Fruit fly (Drosophila melanogaster) whole organism, embryonic: ENCODE data around the gene CG32537.

Experiments used
- Atf3 ChIP-seq: fragments of 200-800 bp; sonication (Bioruptor generic); optimal IDR thresholded peaks from 3 replicates; lab custom pipeline; 2016; ENCODE audit warnings: missing biosample characterization, missing genetic modification characterization
- Atf6 ChIP-seq: fragments of 200-800 bp; sonication (Bioruptor generic); IDR thresholded peaks from 2 replicates; pipeline ENCODE4 v1.3.6; 2022; ENCODE audit warnings: missing biosample characterization, missing genetic modification characterization
- B-H1 ChIP-seq: fragments of 200-800 bp; sonication (Bioruptor generic); IDR thresholded peaks from 3 replicates; pipeline ENCODE4 v1.3.6; 2022; ENCODE audit warnings: missing biosample characterization, missing genetic modification characterization
- Bgb ChIP-seq: fragments of 200-800 bp; sonication (Bioruptor generic); IDR thresholded peaks from 2 replicates; pipeline ENCODE4 v1.3.6; 2022; ENCODE audit warnings: missing biosample characterization, missing genetic modification characterization; ENCODE audit not compliant: partially characterized antibody
- Blimp-1 ChIP-seq: fragments of 200-800 bp; sonication (Bioruptor generic); optimal IDR thresholded peaks from 3 replicates; lab custom pipeline; 2018; ENCODE audit warnings: missing biosample characterization, missing genetic modification characterization, mild to moderate bottlenecking, moderate library complexity, missing genetic modification reagents
- CG10209 ChIP-seq: fragments of 200-800 bp; sonication (Bioruptor generic); optimal IDR thresholded peaks from 3 replicates; lab custom pipeline; 2017; ENCODE audit warnings: missing biosample characterization, mild to moderate bottlenecking, missing genetic modification characterization, missing genetic modification reagents
- CG1233 ChIP-seq: fragments of 200-800 bp; sonication (Bioruptor generic); optimal IDR thresholded peaks from 4 replicates; lab custom pipeline; 2018; ENCODE audit warnings: missing biosample characterization, mild to moderate bottlenecking, missing genetic modification characterization
- CG13287 ChIP-seq: fragments of 200-800 bp; sonication (Bioruptor generic); IDR thresholded peaks from 2 replicates; pipeline ENCODE4 v1.3.6; 2022; ENCODE audit warnings: missing biosample characterization, missing genetic modification characterization; ENCODE audit not compliant: partially characterized antibody
- CG13296 ChIP-seq: fragments of 200-800 bp; sonication (Bioruptor generic); optimal IDR thresholded peaks from 3 replicates; lab custom pipeline; 2018; ENCODE audit warnings: missing biosample characterization, mild to moderate bottlenecking, missing genetic modification characterization
- CG15479 ChIP-seq: fragments of 200-800 bp; sonication (Bioruptor generic); optimal IDR thresholded peaks from 3 replicates; lab custom pipeline; 2019; ENCODE audit warnings: missing biosample characterization, mild to moderate bottlenecking, missing genetic modification characterization, moderate library complexity
- CG1603 ChIP-seq: fragments of 200-800 bp; sonication (Bioruptor generic); optimal IDR thresholded peaks from 2 replicates; lab custom pipeline; 2019; ENCODE audit warnings: missing biosample characterization, mild to moderate bottlenecking, missing genetic modification characterization, moderate library complexity
- CG16863 ChIP-seq: fragments of 200-800 bp; sonication (Bioruptor generic); optimal IDR thresholded peaks from 3 replicates; lab custom pipeline; 2016; ENCODE audit warnings: missing biosample characterization, missing genetic modification characterization
- CG2875 ChIP-seq: fragments of 200-800 bp; sonication (Bioruptor generic); optimal IDR thresholded peaks from 2 replicates; lab custom pipeline; 2017; ENCODE audit warnings: missing biosample characterization, mild to moderate bottlenecking, missing genetic modification characterization, missing genetic modification reagents
- CG3065 ChIP-seq: fragments of 200-800 bp; sonication (Bioruptor generic); optimal IDR thresholded peaks from 2 replicates; lab custom pipeline; 2016; ENCODE audit warnings: missing biosample characterization, missing genetic modification characterization
- CG31388 ChIP-seq: fragments of 200-800 bp; sonication (Bioruptor generic); optimal IDR thresholded peaks from 2 replicates; lab custom pipeline; 2016; ENCODE audit warnings: missing biosample characterization, missing genetic modification characterization
- CG34376 ChIP-seq: fragments of 200-800 bp; sonication (Bioruptor generic); optimal IDR thresholded peaks from 2 replicates; lab custom pipeline; 2018; ENCODE audit warnings: missing biosample characterization, mild to moderate bottlenecking, missing genetic modification characterization
- CG4282 ChIP-seq: fragments of 200-800 bp; sonication (Bioruptor generic); optimal IDR thresholded peaks from 2 replicates; lab custom pipeline; 2016; ENCODE audit warnings: missing biosample characterization, missing genetic modification characterization
- CG4424 ChIP-seq: fragments of 200-800 bp; sonication (Bioruptor generic); optimal IDR thresholded peaks from 3 replicates; lab custom pipeline; 2016; ENCODE audit warnings: missing biosample characterization, missing genetic modification characterization
- CG4617 ChIP-seq: fragments of 200-800 bp; sonication (Bioruptor generic); optimal IDR thresholded peaks from 3 replicates; lab custom pipeline; 2016; ENCODE audit warnings: missing biosample characterization, missing genetic modification characterization, borderline replicate concordance
- CG6683 ChIP-seq: fragments of 200-800 bp; sonication (Bioruptor generic); optimal IDR thresholded peaks from 2 replicates; lab custom pipeline; 2017; ENCODE audit warnings: missing biosample characterization, mild to moderate bottlenecking, missing genetic modification characterization, missing genetic modification reagents
- CG6854 ChIP-seq: fragments of 200-800 bp; sonication (Bioruptor generic); optimal IDR thresholded peaks from 3 replicates; lab custom pipeline; 2017; ENCODE audit warnings: missing biosample characterization, mild to moderate bottlenecking, missing genetic modification characterization
- CG7271 ChIP-seq: fragments of 200-800 bp; sonication (Bioruptor generic); optimal IDR thresholded peaks from 2 replicates; lab custom pipeline; 2018; ENCODE audit warnings: missing biosample characterization, mild to moderate bottlenecking, missing genetic modification characterization, moderate library complexity
- CG7372 ChIP-seq: fragments of 200-800 bp; sonication (Bioruptor generic); IDR thresholded peaks from 2 replicates; pipeline ENCODE4 v1.3.6; 2022; ENCODE audit warnings: missing biosample characterization, missing genetic modification characterization
- CG8478 ChIP-seq: fragments of >200 bp; optimal IDR thresholded peaks from 2 replicates; lab custom pipeline; 2018
- CG9437 ChIP-seq: fragments of 200-800 bp; sonication (Bioruptor generic); optimal IDR thresholded peaks from 2 replicates; lab custom pipeline; 2018; ENCODE audit warnings: missing biosample characterization, mild to moderate bottlenecking, missing genetic modification characterization
- Camta ChIP-seq: fragments of 200-800 bp; sonication (Bioruptor generic); optimal IDR thresholded peaks from 2 replicates; lab custom pipeline; 2016; ENCODE audit warnings: missing biosample characterization, missing genetic modification characterization
- D19A ChIP-seq: fragments of 200-800 bp; optimal IDR thresholded peaks from 3 replicates; lab custom pipeline; 2019; ENCODE audit warnings: missing biosample characterization, mild to moderate bottlenecking, missing genetic modification characterization, moderate library complexity
- Dip3 ChIP-seq: fragments of 200-800 bp; sonication (Bioruptor generic); optimal IDR thresholded peaks from 3 replicates; lab custom pipeline; 2016; ENCODE audit warnings: missing biosample characterization, missing genetic modification characterization
- Drgx ChIP-seq: fragments of 200-800 bp; sonication (Bioruptor generic); IDR thresholded peaks from 2 replicates; pipeline ENCODE4 v1.3.6; 2022; ENCODE audit warnings: missing biosample characterization, missing genetic modification characterization
- Elba2 ChIP-seq: fragments of 200-800 bp; sonication (Bioruptor generic); optimal IDR thresholded peaks from 3 replicates; lab custom pipeline; 2016; ENCODE audit warnings: missing biosample characterization, missing genetic modification characterization
- HHEX ChIP-seq: fragments of 200-800 bp; sonication (Bioruptor generic); optimal IDR thresholded peaks from 3 replicates; lab custom pipeline; 2017; ENCODE audit warnings: missing biosample characterization, mild to moderate bottlenecking, missing genetic modification characterization, missing genetic modification reagents
- HLH3B ChIP-seq: fragments of 200-800 bp; sonication (Bioruptor generic); IDR thresholded peaks from 2 replicates; pipeline ENCODE4 v1.3.6; 2022; ENCODE audit warnings: missing biosample characterization, missing genetic modification characterization
- HLH4C ChIP-seq: fragments of 200-800 bp; sonication (Bioruptor generic); IDR thresholded peaks from 3 replicates; pipeline ENCODE4 v1.3.6; 2022; ENCODE audit warnings: missing biosample characterization, missing genetic modification characterization; ENCODE audit not compliant: partially characterized antibody
- Hr39 ChIP-seq: fragments of >200 bp; optimal IDR thresholded peaks from 2 replicates; lab custom pipeline; 2017
- MESR4 ChIP-seq: fragments of 200-800 bp; sonication (Bioruptor generic); optimal IDR thresholded peaks from 2 replicates; lab custom pipeline; 2018; ENCODE audit warnings: missing biosample characterization, mild to moderate bottlenecking, missing genetic modification characterization, moderate library complexity
- Mad ChIP-seq: fragments of 200-800 bp; sonication (Bioruptor generic); optimal IDR thresholded peaks from 2 replicates; lab custom pipeline; 2016; ENCODE audit warnings: missing biosample characterization, missing genetic modification characterization
- ap ChIP-seq: fragments of 200-800 bp; sonication (Bioruptor generic); IDR thresholded peaks from 2 replicates; pipeline ENCODE4 v1.3.6; 2022; ENCODE audit warnings: missing biosample characterization, missing genetic modification characterization
- ara ChIP-seq: fragments of 200-800 bp; sonication (Bioruptor generic); IDR thresholded peaks from 2 replicates; pipeline ENCODE4 v1.3.6; 2022; ENCODE audit warnings: missing biosample characterization, missing genetic modification characterization
- cad ChIP-seq: fragments of >200 bp; optimal IDR thresholded peaks from 2 replicates; lab custom pipeline; 2017; ENCODE audit warnings: missing biosample characterization, missing genetic modification characterization
- cg ChIP-seq: fragments of 200-800 bp; sonication (Bioruptor generic); optimal IDR thresholded peaks from 3 replicates; lab custom pipeline; 2019; ENCODE audit warnings: missing biosample characterization, mild to moderate bottlenecking, missing genetic modification characterization, moderate library complexity
- dan ChIP-seq: fragments of 200-800 bp; sonication (Bioruptor generic); IDR thresholded peaks from 2 replicates; pipeline ENCODE4 v1.3.6; 2022; ENCODE audit warnings: missing biosample characterization, missing genetic modification characterization
- eyg ChIP-seq: fragments of 200-800 bp; sonication (Bioruptor generic); optimal IDR thresholded peaks from 3 replicates; lab custom pipeline; 2016; ENCODE audit warnings: missing biosample characterization, missing genetic modification characterization
- jumu ChIP-seq: fragments of 200-800 bp; sonication (Bioruptor generic); optimal IDR thresholded peaks from 3 replicates; lab custom pipeline; 2016; ENCODE audit warnings: missing biosample characterization, missing genetic modification characterization
- klu ChIP-seq: fragments of 200-800 bp; sonication (Bioruptor generic); IDR thresholded peaks from 2 replicates; pipeline ENCODE4 v1.3.6; 2022; ENCODE audit warnings: missing biosample characterization, missing genetic modification characterization
- lmd ChIP-seq: fragments of 200-800 bp; sonication (Bioruptor generic); IDR thresholded peaks from 2 replicates; pipeline ENCODE4 v1.3.6; 2022; ENCODE audit warnings: missing biosample characterization, missing genetic modification characterization
- nau ChIP-seq: fragments of 200-800 bp; sonication (Bioruptor generic); optimal IDR thresholded peaks from 3 replicates; lab custom pipeline; 2017; ENCODE audit warnings: missing biosample characterization, mild to moderate bottlenecking, missing genetic modification characterization, missing genetic modification reagents
- pum ChIP-seq: fragments of 200-800 bp; sonication (Bioruptor generic); optimal IDR thresholded peaks from 2 replicates; lab custom pipeline; 2016; ENCODE audit warnings: missing biosample characterization, missing genetic modification characterization
- sima ChIP-seq: fragments of 200-800 bp; sonication (Bioruptor generic); optimal IDR thresholded peaks from 2 replicates; lab custom pipeline; 2016; ENCODE audit warnings: missing biosample characterization, missing genetic modification characterization
- sob ChIP-seq: fragments of 200-800 bp; sonication (Bioruptor generic); IDR thresholded peaks from 2 replicates; pipeline ENCODE4 v1.3.6; 2022; ENCODE audit warnings: missing biosample characterization, missing genetic modification characterization
- vnd ChIP-seq: fragments of 200-800 bp; sonication (Bioruptor generic); IDR thresholded peaks from 3 replicates; pipeline ENCODE4 v1.3.6; 2022; ENCODE audit warnings: missing biosample characterization, missing genetic modification characterization; ENCODE audit not compliant: partially characterized antibody
- zfh2 ChIP-seq: fragments of 200-800 bp; sonication (Bioruptor generic); optimal IDR thresholded peaks from 2 replicates; lab custom pipeline; 2016; ENCODE audit warnings: missing biosample characterization, missing genetic modification characterization

CG32537 gene

DNA sequence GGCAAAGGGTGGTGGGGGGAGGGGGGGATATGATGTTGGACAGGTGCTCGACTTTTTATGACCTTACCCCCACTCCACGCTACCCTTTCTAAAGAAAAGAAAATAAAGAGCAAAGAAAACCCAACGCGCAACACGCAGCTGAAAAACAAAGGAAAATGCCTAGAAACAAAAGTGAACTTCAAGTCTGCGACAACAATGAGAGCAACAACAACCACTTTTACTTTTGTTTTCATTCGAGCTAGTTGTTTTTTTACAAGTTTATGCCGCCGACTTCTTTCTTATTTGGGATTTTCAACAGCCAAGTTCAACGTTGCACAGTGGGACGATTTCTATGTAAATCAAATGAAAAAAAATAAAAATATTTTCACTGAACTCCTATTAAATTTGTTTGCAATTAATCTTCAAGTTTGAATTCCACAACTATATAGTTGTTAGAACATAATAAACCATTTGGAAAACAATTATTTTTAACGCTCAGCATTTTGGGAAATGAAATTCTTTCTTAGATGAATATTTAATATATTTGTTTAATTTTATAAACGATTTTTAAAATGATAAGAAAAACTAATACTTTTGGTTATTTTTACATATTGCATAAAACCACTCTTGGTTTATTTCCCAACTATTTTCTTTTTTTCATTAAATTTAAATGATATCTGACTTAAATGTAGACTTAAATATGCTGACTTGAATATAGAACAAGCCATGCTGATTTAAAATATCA is 51.6 kb downstream of the CG32537 start (continued):
- TF ChIP-seq MESR4 (no peak), ara (GFP tag; lab: Robert Waterston, UW) (no peak), Atf3 (GFP tag; lab: Kevin White, UChicago) (no peak), CG13287 (GFP tag; lab: Robert Waterston, UW) (no peak), Elba2 (no peak), Camta (GFP tag; lab: Kevin White, UChicago) (no peak), ap (GFP tag; lab: Robert Waterston, UW) (no peak), CG8478 (lab: Kevin White, UChicago) (no peak), D19A (tag; lab: Kevin White, UChicago) (peak; percentile 43), sima (GFP tag; lab: Kevin White, UChicago) (no peak), lmd (no peak), pum (GFP tag; lab: Kevin White, UChicago) (no peak), CG10209 (GFP tag; lab: Kevin White, UChicago) (peak; percentile 34), cad (GFP tag; lab: Kevin White, UChicago) (no peak), CG4617 (GFP tag; lab: Kevin White, UChicago) (no peak), Dip3 (GFP tag; lab: Kevin White, UChicago) (no peak), zfh2 (GFP tag; lab: Kevin White, UChicago) (no peak), CG16863 (GFP tag; lab: Kevin White, UChicago) (no peak), CG3065 (GFP tag; lab: Kevin White, UChicago) (no peak), B-H1 (GFP tag; lab: Robert Waterston, UW) (no peak), jumu (GFP tag; lab: Kevin White, UChicago) (no peak), CG6683 (GFP tag; lab: Kevin White, UChicago) (no peak), HLH3B (GFP tag; lab: Robert Waterston, UW) (no peak), HHEX (GFP tag; lab: Kevin White, UChicago) (no peak), CG7372 (no peak), Mad (GFP tag; lab: Kevin White, UChicago) (no peak), CG13296 (GFP tag; lab: Kevin White, UChicago) (no peak), nau (no peak), CG4424 (peak; percentile 56), vnd (GFP tag; lab: Robert Waterston, UW) (no peak), dan (no peak), CG4282 (GFP tag; lab: Kevin White, UChicago) (no peak), Blimp-1 (GFP tag; lab: Kevin White, UChicago) (peak; percentile 91), CG1233 (GFP tag; lab: Kevin White, UChicago) (no peak), cg (GFP tag; lab: Kevin White, UChicago) (no peak), HLH4C (GFP tag; lab: Robert Waterston, UW) (no peak), Drgx (GFP tag; lab: Robert Waterston, UW) (no peak), CG2875 (GFP tag; lab: Kevin White, UChicago) (no peak), klu (GFP tag; lab: Robert Waterston, UW) (no peak), CG31388 (no peak), sob (GFP tag; lab: Robert Waterston, UW) (no peak), Bgb (GFP tag; lab: Robert Waterston, UW) (no peak), CG34376 (no peak), CG1603 (no peak), eyg (GFP tag; lab: Kevin White, UChicago) (no peak), CG7271 (tag; lab: Kevin White, UChicago) (no peak), CG9437 (peak; percentile 73), Atf6 (GFP tag; lab: Robert Waterston, UW) (no peak), CG6854 (GFP tag; lab: Kevin White, UChicago) (no peak), CG15479 (no peak), Hr39 (lab: Kevin White, UChicago) (no peak)
